Worm (Caenorhabditis elegans) whole organism, L4/young adult: ENCODE data around the gene Y75B8A.25.

ENCODE experiments used
- W03F9.2 ChIP-seq: fragments of 150-350 bp; optimal IDR thresholded peaks from 2 replicates; lab custom pipeline; 2014; ENCODE audit warnings: missing biosample characterization, missing genetic modification characterization
- him-1 ChIP-seq: sonication (generic microtip); optimal IDR thresholded peaks from 2 replicates; lab custom pipeline; 2016; ENCODE audit warnings: missing genotype, missing genetic modification reagents, missing genetic modification characterization, missing compliant biosample characterization

DNA sequence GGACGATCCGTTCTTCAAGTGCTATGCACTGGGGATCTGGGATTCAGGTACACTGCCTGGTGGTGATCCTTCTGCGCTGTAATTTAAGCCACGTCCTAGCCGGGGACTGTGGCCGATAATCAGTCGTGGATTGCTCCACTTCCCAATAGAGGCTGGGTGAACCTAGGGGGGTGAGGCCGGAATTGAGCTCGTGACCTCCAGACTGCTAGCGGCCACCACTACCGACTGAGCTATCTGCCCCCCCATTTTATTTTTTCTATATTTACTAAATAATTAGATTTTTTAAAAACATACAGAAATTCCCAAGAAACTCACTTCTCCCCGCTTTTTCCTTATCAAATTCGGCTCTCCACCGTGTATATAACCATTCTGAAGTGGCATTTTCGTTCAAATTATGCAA lies 23.5 kb downstream of the Y75B8A.25 start:
- no peak for TF ChIP-seq him-1 (tag; lab: Kevin White, UChicago)
- no peak for TF ChIP-seq W03F9.2 (tag; lab: Kevin White, UChicago)
